Worm (Caenorhabditis elegans) whole organism, L4 larva: Measurements from ENCODE around the gene btb-16.

Source experiments
- T26A8.4 ChIP-seq: fragments of 200-800 bp; sonication (Bioruptor generic); IDR thresholded peaks from 2 replicates; pipeline ENCODE4 v1.3.6; 2022; ENCODE audit warnings: missing genetic modification characterization, missing compliant biosample characterization
- Y105C5A.15 ChIP-seq: fragments of 200-800 bp; sonication (Bioruptor generic); IDR thresholded peaks from 2 replicates; pipeline ENCODE4 v1.3.6; 2022; ENCODE audit warnings: missing genetic modification characterization, missing compliant biosample characterization
- ZK546.5 ChIP-seq, 2 experiments: sonication (generic microtip); optimal IDR thresholded peaks; 2 replicates each; lab custom pipeline; 2017; ENCODE audit warnings: missing biosample characterization in 2 of 2, missing genetic modification characterization in 2 of 2
- ama-1 ChIP-seq: fragments of 150-350 bp; optimal IDR thresholded peaks from 2 replicates; lab custom pipeline; 2014; ENCODE audit warnings: inconsistent platforms, mixed read lengths
- attf-4 ChIP-seq: sonication (generic microtip); optimal IDR thresholded peaks from 3 replicates; lab custom pipeline; 2017; ENCODE audit warnings: missing biosample characterization, missing genetic modification characterization
- ceh-32 ChIP-seq: sonication (generic microtip); optimal IDR thresholded peaks from 2 replicates; lab custom pipeline; 2016; ENCODE audit warnings: mild to moderate bottlenecking, missing genetic modification characterization, missing compliant biosample characterization; ENCODE audit not compliant: poor library complexity
- ceh-44 ChIP-seq: fragments of 200-800 bp; sonication (Bioruptor generic); IDR thresholded peaks from 2 replicates; pipeline ENCODE4 v1.3.6; 2022; ENCODE audit warnings: missing genetic modification reagents, missing genetic modification characterization, missing compliant biosample characterization
- ces-1 ChIP-seq: fragments of 150-350 bp; sonication (generic microtip); optimal IDR thresholded peaks from 4 replicates; lab custom pipeline; 2014; ENCODE audit warnings: missing biosample characterization, missing genetic modification reagents, missing genetic modification characterization
- daf-16 ChIP-seq, 3 experiments: sonication (generic microtip); optimal IDR thresholded peaks; 2 replicates each; lab custom pipeline; 2016 to 2017; ENCODE audit warnings: missing genetic modification characterization in 3 of 3, missing genetic modification reagents in 3 of 3, mild to moderate bottlenecking in 2 of 3, missing compliant biosample characterization in 2 of 3, missing biosample characterization in 1 of 3, moderate library complexity in 1 of 3
- dmd-6 ChIP-seq: fragments of 200-800 bp; sonication (Bioruptor generic); IDR thresholded peaks from 2 replicates; pipeline ENCODE4 v1.3.6; 2022; ENCODE audit warnings: missing genetic modification reagents, missing genetic modification characterization, missing compliant biosample characterization
- dmd-8 ChIP-seq: fragments of 200-800 bp; sonication (Bioruptor generic); IDR thresholded peaks from 2 replicates; pipeline ENCODE4 v1.3.6; 2022; ENCODE audit warnings: missing genetic modification characterization, missing compliant biosample characterization
- duxl-1 ChIP-seq: sonication (generic microtip); optimal IDR thresholded peaks from 2 replicates; lab custom pipeline; 2016; ENCODE audit warnings: mild to moderate bottlenecking, missing genetic modification characterization, moderate library complexity, missing compliant biosample characterization; ENCODE audit not compliant: poor library complexity
- dve-1 ChIP-seq: sonication (generic microtip); optimal IDR thresholded peaks from 2 replicates; lab custom pipeline; 2017; ENCODE audit warnings: antibody characterized with exemption, mild to moderate bottlenecking, missing genetic modification characterization, missing compliant biosample characterization; ENCODE audit not compliant: insufficient read depth
- egl-27 ChIP-seq: sonication (generic microtip); optimal IDR thresholded peaks from 3 replicates; lab custom pipeline; 2017; ENCODE audit warnings: missing biosample characterization, missing genetic modification reagents, missing genetic modification characterization
- egl-43 ChIP-seq: fragments of 200-800 bp; sonication (Bioruptor generic); IDR thresholded peaks from 2 replicates; pipeline ENCODE4 v1.3.6; 2022; ENCODE audit warnings: missing genetic modification reagents, missing genetic modification characterization, missing compliant biosample characterization
- fkh-10 ChIP-seq: fragments of 150-350 bp; optimal IDR thresholded peaks from 2 replicates; lab custom pipeline; 2014; ENCODE audit warnings: missing biosample characterization, missing genetic modification reagents, missing genetic modification characterization
- hmg-1.1 ChIP-seq: fragments of 200-800 bp; sonication (Bioruptor generic); IDR thresholded peaks from 2 replicates; pipeline ENCODE4 v1.3.6; 2022; ENCODE audit warnings: missing genetic modification reagents, missing genetic modification characterization, missing compliant biosample characterization
- lim-7 ChIP-seq: fragments of 200-800 bp; sonication (Bioruptor generic); IDR thresholded peaks from 2 replicates; pipeline ENCODE4 v1.3.6; 2022; ENCODE audit warnings: missing genetic modification characterization, missing compliant biosample characterization
- lin-29 ChIP-seq: fragments of 200-800 bp; sonication (Bioruptor generic); IDR thresholded peaks from 2 replicates; pipeline ENCODE4 v1.3.6; 2022; ENCODE audit warnings: missing genetic modification reagents, missing genetic modification characterization, missing compliant biosample characterization
- lin-38 ChIP-seq: fragments of 200-800 bp; sonication (Bioruptor generic); IDR thresholded peaks from 2 replicates; pipeline ENCODE4 v1.3.6; 2022; ENCODE audit warnings: missing genetic modification reagents, missing genetic modification characterization, missing compliant biosample characterization
- madf-5 ChIP-seq, 2 experiments: fragments of 200-800 bp; sonication (Bioruptor generic); IDR thresholded peaks; 2 replicates each; pipeline ENCODE4 v1.3.6; 2022; ENCODE audit warnings: missing compliant biosample characterization in 2 of 2, missing genetic modification characterization in 2 of 2
- madf-9 ChIP-seq: fragments of 200-800 bp; sonication (Bioruptor generic); conservative IDR thresholded peaks from 2 replicates; pipeline ENCODE4 v1.3.6; 2022; ENCODE audit warnings: missing genetic modification reagents, missing genetic modification characterization, missing compliant biosample characterization
- mdl-1 ChIP-seq, 2 experiments: fragments of 150-350 bp in 1 of 2; sonication (generic microtip) in 1 of 2; optimal IDR thresholded peaks; 2 replicates each; lab custom pipeline; 2014 to 2017; ENCODE audit warnings: missing biosample characterization in 2 of 2, missing genetic modification characterization in 2 of 2
- mdt-29 ChIP-seq: fragments of 200-800 bp; sonication (Bioruptor generic); IDR thresholded peaks from 2 replicates; pipeline ENCODE4 v1.3.6; 2022; ENCODE audit warnings: missing genetic modification reagents, missing genetic modification characterization, missing compliant biosample characterization
- mes-2 ChIP-seq: sonication (generic microtip); optimal IDR thresholded peaks from 2 replicates; lab custom pipeline; 2016; ENCODE audit warnings: missing genotype, mild to moderate bottlenecking, missing genetic modification characterization, missing compliant biosample characterization; ENCODE audit not compliant: poor library complexity, severe bottlenecking
- mxl-3 ChIP-seq: fragments of 200-800 bp; sonication (Bioruptor generic); optimal IDR thresholded peaks from 2 replicates; lab custom pipeline; 2018; ENCODE audit warnings: mild to moderate bottlenecking, missing genetic modification characterization, missing compliant biosample characterization
- nhr-237 ChIP-seq: sonication (generic microtip); optimal IDR thresholded peaks from 2 replicates; lab custom pipeline; 2017; ENCODE audit warnings: missing biosample characterization, missing genetic modification characterization
- nhr-42 ChIP-seq: fragments of 200-800 bp; sonication (Bioruptor generic); IDR thresholded peaks from 2 replicates; pipeline ENCODE4 v1.3.6; 2022; ENCODE audit warnings: missing genetic modification characterization, missing compliant biosample characterization
- nhr-77 ChIP-seq: fragments of 150-350 bp; optimal IDR thresholded peaks from 2 replicates; lab custom pipeline; 2014; ENCODE audit warnings: missing biosample characterization, missing genetic modification characterization
- pha-4 ChIP-seq, 2 experiments: fragments of 150-350 bp in 1 of 2; fragments of 200-800 bp in 1 of 2; sonication (Bioruptor generic) in 1 of 2; IDR thresholded peaks in 1 of 2; optimal IDR thresholded peaks in 1 of 2; 2 replicates each; pipeline versions ENCODE4 v1.3.6 to Lab custom; 2014 to 2022; ENCODE audit warnings: missing genetic modification characterization in 2 of 2, missing genetic modification reagents in 2 of 2, missing biosample characterization in 1 of 2, missing compliant biosample characterization in 1 of 2
- rbr-2 ChIP-seq: sonication (generic microtip); optimal IDR thresholded peaks from 2 replicates; lab custom pipeline; 2016; ENCODE audit warnings: missing genotype, missing genetic modification characterization, missing compliant biosample characterization
- set-16 ChIP-seq: fragments of 200-800 bp; sonication (Bioruptor generic); IDR thresholded peaks from 2 replicates; pipeline ENCODE4 v1.3.6; 2022; ENCODE audit warnings: missing genetic modification reagents, missing genetic modification characterization, missing compliant biosample characterization
- skn-1 ChIP-seq: fragments of 150-350 bp; optimal IDR thresholded peaks from 2 replicates; lab custom pipeline; 2014; ENCODE audit warnings: missing biosample characterization, missing genetic modification characterization
- snpc-1.2 ChIP-seq: fragments of 200-800 bp; sonication (Bioruptor generic); IDR thresholded peaks from 2 replicates; pipeline ENCODE4 v1.3.6; 2022; ENCODE audit warnings: missing genetic modification reagents, missing genetic modification characterization, missing compliant biosample characterization
- spr-3 ChIP-seq: fragments of 200-800 bp; sonication (Bioruptor generic); optimal IDR thresholded peaks from 2 replicates; lab custom pipeline; 2018; ENCODE audit warnings: mild to moderate bottlenecking, missing genetic modification characterization, missing compliant biosample characterization
- unc-39 ChIP-seq: sonication (generic microtip); optimal IDR thresholded peaks from 2 replicates; lab custom pipeline; 2017; ENCODE audit warnings: missing biosample characterization, missing genetic modification characterization
- vab-7 ChIP-seq: fragments of 200-800 bp; sonication (Bioruptor generic); IDR thresholded peaks from 2 replicates; pipeline ENCODE4 v1.3.6; 2022; ENCODE audit warnings: missing genetic modification reagents, missing genetic modification characterization, missing compliant biosample characterization
- zfp-3 ChIP-seq: fragments of 200-800 bp; sonication (Bioruptor generic); conservative IDR thresholded peaks from 2 replicates; pipeline ENCODE4 v1.3.6; 2022; ENCODE audit warnings: missing genetic modification reagents, missing genetic modification characterization, missing compliant biosample characterization
- ztf-11 ChIP-seq: fragments of 150-350 bp; optimal IDR thresholded peaks from 2 replicates; lab custom pipeline; 2014; ENCODE audit warnings: missing biosample characterization, missing genetic modification characterization

Gene btb-16

DNA sequence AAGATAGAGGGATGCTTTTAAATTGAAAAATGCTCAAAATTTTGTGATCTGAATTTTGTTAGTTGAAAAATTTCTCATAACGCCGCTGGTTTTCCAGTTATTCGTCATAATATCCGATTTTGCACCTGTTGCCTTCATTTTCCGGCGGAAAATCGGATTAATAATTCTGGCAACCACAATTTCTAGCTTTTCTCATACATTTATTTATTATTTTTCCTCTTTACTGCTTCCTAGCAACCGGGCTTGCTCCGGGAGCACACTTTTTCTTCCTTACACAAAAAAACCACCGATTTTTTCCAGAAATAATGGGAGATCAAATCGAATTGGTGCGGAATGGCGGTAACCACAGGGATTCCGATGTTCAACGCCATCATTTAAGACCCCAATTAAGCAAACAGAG is 29.3 kb upstream of the btb-16 start, which contains the start of gene F02E11.7:
Gene F02E11.7, plus strand, starts transcription at position 301 of the 400 bp plus-strand sequence.
- TF ChIP-seq ztf-11 (no peak), vab-7 (GFP tag; lab: Robert Waterston, UW) (no peak), mxl-3 (GFP tag; lab: Kevin White, UChicago) (no peak), ama-1 (lab: Kevin White, UChicago) (no peak), unc-39 (tag; lab: Kevin White, UChicago) (no peak), nhr-237 (no peak), Y105C5A.15 (GFP tag; lab: Robert Waterston, UW) (no peak), mdt-29 (no peak), spr-3 (GFP tag; lab: Kevin White, UChicago) (no peak), nhr-77 (tag; lab: Kevin White, UChicago) (no peak), ceh-32 (no peak), rbr-2 (tag; lab: Kevin White, UChicago) (no peak)

DNA sequence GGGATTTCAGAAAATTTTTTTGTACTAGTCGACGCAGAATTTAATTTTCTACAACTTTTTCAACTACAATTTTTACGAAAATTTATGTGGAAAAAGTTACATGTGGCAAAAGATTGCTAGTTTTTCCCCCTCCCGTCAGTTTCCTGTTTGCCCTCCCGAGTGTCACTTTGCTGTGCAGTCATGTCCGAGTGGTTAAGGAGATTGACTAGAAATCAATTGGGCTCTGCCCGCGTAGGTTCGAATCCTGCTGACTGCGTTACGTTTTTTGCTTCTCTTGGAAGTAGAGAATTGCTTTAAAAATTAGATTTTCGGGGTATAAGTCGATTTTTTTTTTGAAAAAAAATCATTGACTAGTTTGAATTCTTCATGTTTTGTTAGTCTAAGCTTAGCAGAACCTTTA is 28.9 kb upstream of the btb-16 start:
- TF ChIP-seq T26A8.4 (GFP tag; lab: Robert Waterston, UW) = 0 out of 2 replicates have a peak, but pooled peaks have one; percentile 26
- TF ChIP-seq egl-43 (GFP tag; lab: Robert Waterston, UW) = 0 out of 2 replicates have a peak, but pooled peaks have one; percentile 61
- TF ChIP-seq unc-39 (tag; lab: Kevin White, UChicago) = no peak
- no peak for TF ChIP-seq mdl-1 (tag; optimal IDR thresholded peaks at IDR 0.05; lab: Kevin White, UChicago)
- no peak for TF ChIP-seq lin-29 (GFP tag; lab: Robert Waterston, UW)
- peak; percentile 27 for TF ChIP-seq dve-1 (tag; lab: Kevin White, UChicago)
- peak; percentile 53; the same call in 1 of the 2 replicates for TF ChIP-seq pha-4 (GFP tag; IDR thresholded peaks at IDR 0.05; lab: Robert Waterston, UW)
- TF ChIP-seq pha-4 (tag; optimal IDR thresholded peaks at IDR 0.05; lab: Kevin White, UChicago) = no peak
- TF ChIP-seq lin-38 (GFP tag; lab: Robert Waterston, UW) = peak; percentile 56
- 0 out of 2 replicates have a peak, but pooled peaks have one; percentile 22 for TF ChIP-seq ceh-44
- peak; percentile 61 for TF ChIP-seq duxl-1 (tag; lab: Kevin White, UChicago)
- TF ChIP-seq snpc-1.2 (GFP tag; lab: Robert Waterston, UW) = 0 out of 2 replicates have a peak, but pooled peaks have one; percentile 45
- no peak for TF ChIP-seq fkh-10
- no peak for TF ChIP-seq madf-9 (GFP tag; lab: Robert Waterston, UW)
- TF ChIP-seq hmg-1.1 (GFP tag; lab: Robert Waterston, UW) = 0 out of 2 replicates have a peak, but pooled peaks have one; percentile 10
- TF ChIP-seq ZK546.5 (tag; optimal IDR thresholded peaks at IDR 0.05; lab: Kevin White, UChicago) = no peak
- TF ChIP-seq skn-1 (tag; lab: Kevin White, UChicago) = no peak
- peak; percentile 70 for TF ChIP-seq lim-7 (GFP tag; lab: Robert Waterston, UW)
- TF ChIP-seq egl-27 (tag; lab: Kevin White, UChicago) = no peak
- 0 out of 2 replicates have a peak, but pooled peaks have one; percentile 45 for TF ChIP-seq dmd-8
- no peak for TF ChIP-seq attf-4 (tag; lab: Kevin White, UChicago)
- peak; percentile 28; the same call in 1 of the 2 replicates for TF ChIP-seq dmd-6 (GFP tag; lab: Robert Waterston, UW)
- TF ChIP-seq ces-1 = no peak
- TF ChIP-seq madf-5 (GFP tag; IDR thresholded peaks at IDR 0.05; lab: Robert Waterston, UW) = peak in 1 of 2 experiments; percentile 55; a peak in 1 of 4 replicates
- peak in 1 of 2 experiments; percentile 21 for TF ChIP-seq daf-16 (GFP tag; optimal IDR thresholded peaks at IDR 0.05; lab: Kevin White, UChicago)
- TF ChIP-seq daf-16 (tag; optimal IDR thresholded peaks at IDR 0.05; lab: Kevin White, UChicago) = no peak
- 0 out of 2 replicates have a peak, but pooled peaks have one; percentile 43 for TF ChIP-seq zfp-3 (GFP tag; lab: Robert Waterston, UW)
- no peak for TF ChIP-seq nhr-42 (GFP tag; lab: Robert Waterston, UW)
- TF ChIP-seq mes-2 (tag; lab: Kevin White, UChicago) = peak; percentile 55
- TF ChIP-seq vab-7 (GFP tag; lab: Robert Waterston, UW) = peak; percentile 57; the same call in 1 of the 2 replicates
- no peak for TF ChIP-seq set-16 (GFP tag; lab: Robert Waterston, UW)
